Worm (Caenorhabditis elegans) whole organism, late embryonic: Measurements from ENCODE around the gene csn-6.

Experiments
- T23F11.4 ChIP-seq: fragments of 200-800 bp; sonication (Bioruptor generic); optimal IDR thresholded peaks from 2 replicates; lab custom pipeline; 2018; ENCODE audit warnings: mild to moderate bottlenecking, missing genetic modification characterization, missing compliant biosample characterization
- Y22D7AL.16 ChIP-seq: sonication (generic microtip); optimal IDR thresholded peaks from 2 replicates; lab custom pipeline; 2016; ENCODE audit warnings: missing genetic modification characterization, missing compliant biosample characterization
- ceh-14 ChIP-seq: sonication (generic microtip); optimal IDR thresholded peaks from 2 replicates; lab custom pipeline; 2016; ENCODE audit warnings: missing genotype, missing genetic modification characterization, missing compliant biosample characterization
- ceh-19 ChIP-seq: fragments of 200-800 bp; sonication (Bioruptor generic); optimal IDR thresholded peaks from 2 replicates; lab custom pipeline; 2018; ENCODE audit warnings: mild to moderate bottlenecking, missing genetic modification characterization, missing compliant biosample characterization
- ceh-22 ChIP-seq: sonication (generic microtip); optimal IDR thresholded peaks from 2 replicates; lab custom pipeline; 2017; ENCODE audit warnings: missing biosample characterization, missing genetic modification characterization
- ceh-31 ChIP-seq: sonication (generic microtip); optimal IDR thresholded peaks from 2 replicates; lab custom pipeline; 2016; ENCODE audit warnings: missing genetic modification characterization, missing compliant biosample characterization
- ceh-45 ChIP-seq: fragments of 200-800 bp; sonication (Bioruptor generic); IDR thresholded peaks from 2 replicates; pipeline ENCODE4 v1.3.6; 2022; ENCODE audit warnings: missing genetic modification reagents, missing genetic modification characterization, missing compliant biosample characterization
- ceh-48 ChIP-seq: sonication (generic microtip); optimal IDR thresholded peaks from 2 replicates; lab custom pipeline; 2016; ENCODE audit warnings: missing genetic modification characterization, inconsistent platforms, missing compliant biosample characterization
- ceh-6 ChIP-seq: fragments of 200-800 bp; sonication (Bioruptor generic); optimal IDR thresholded peaks from 2 replicates; lab custom pipeline; 2018; ENCODE audit warnings: mild to moderate bottlenecking, missing genetic modification characterization, missing compliant biosample characterization
- dve-1 ChIP-seq: sonication (generic microtip); optimal IDR thresholded peaks from 2 replicates; lab custom pipeline; 2017; ENCODE audit warnings: antibody characterized with exemption, mild to moderate bottlenecking, missing genetic modification characterization, missing compliant biosample characterization
- elt-2 ChIP-seq: sonication (generic microtip); optimal IDR thresholded peaks from 2 replicates; lab custom pipeline; 2016; ENCODE audit warnings: missing genetic modification reagents, missing genetic modification characterization, missing compliant biosample characterization
- elt-4 ChIP-seq: sonication (generic microtip); optimal IDR thresholded peaks from 2 replicates; lab custom pipeline; 2016; ENCODE audit warnings: missing genetic modification characterization, missing compliant biosample characterization
- ets-4 ChIP-seq: sonication (generic microtip); optimal IDR thresholded peaks from 2 replicates; lab custom pipeline; 2016; ENCODE audit warnings: missing genetic modification characterization, missing compliant biosample characterization
- eyg-1 ChIP-seq: sonication (generic microtip); optimal IDR thresholded peaks from 2 replicates; lab custom pipeline; 2016; ENCODE audit warnings: missing genotype, missing genetic modification characterization, missing compliant biosample characterization
- fkh-6 ChIP-seq: sonication (generic microtip); optimal IDR thresholded peaks from 2 replicates; lab custom pipeline; 2016; ENCODE audit warnings: missing genetic modification characterization, missing compliant biosample characterization
- hlh-15 ChIP-seq: sonication (generic microtip); optimal IDR thresholded peaks from 2 replicates; lab custom pipeline; 2016; ENCODE audit warnings: missing genetic modification characterization, missing compliant biosample characterization
- hlh-30 ChIP-seq: sonication (generic microtip); optimal IDR thresholded peaks from 2 replicates; lab custom pipeline; 2017; ENCODE audit warnings: antibody characterized with exemption, missing genetic modification characterization, missing compliant biosample characterization; ENCODE audit not compliant: insufficient read depth
- lim-6 ChIP-seq: sonication (generic microtip); optimal IDR thresholded peaks from 2 replicates; lab custom pipeline; 2016; ENCODE audit warnings: missing genetic modification characterization, missing compliant biosample characterization
- lin-11 ChIP-seq: fragments of 200-800 bp; sonication (Bioruptor generic); optimal IDR thresholded peaks from 2 replicates; lab custom pipeline; 2018; ENCODE audit warnings: mild to moderate bottlenecking, missing genetic modification characterization, missing compliant biosample characterization
- pag-3 ChIP-seq: sonication (generic microtip); optimal IDR thresholded peaks from 2 replicates; lab custom pipeline; 2016; ENCODE audit warnings: missing compliant biosample characterization, missing genetic modification characterization, borderline replicate concordance
- pat-9 ChIP-seq: fragments of 200-800 bp; sonication (Bioruptor generic); optimal IDR thresholded peaks from 2 replicates; lab custom pipeline; 2018; ENCODE audit warnings: mild to moderate bottlenecking, missing genetic modification characterization, moderate library complexity, missing compliant biosample characterization
- pax-1 ChIP-seq: fragments of 150-350 bp; optimal IDR thresholded peaks from 2 replicates; lab custom pipeline; 2014; ENCODE audit warnings: missing biosample characterization, missing genetic modification characterization
- pqm-1 ChIP-seq: sonication (generic microtip); optimal IDR thresholded peaks from 2 replicates; lab custom pipeline; 2016; ENCODE audit warnings: missing genetic modification characterization, missing compliant biosample characterization
- pros-1 ChIP-seq: fragments of 150-350 bp; optimal IDR thresholded peaks from 2 replicates; lab custom pipeline; 2014; ENCODE audit warnings: missing biosample characterization, missing genetic modification reagents, missing genetic modification characterization
- sdc-2 ChIP-seq: sonication (generic microtip); optimal IDR thresholded peaks from 2 replicates; lab custom pipeline; 2016; ENCODE audit warnings: missing genotype, missing genetic modification characterization, missing compliant biosample characterization
- tbx-2 ChIP-seq: sonication (generic microtip); optimal IDR thresholded peaks from 2 replicates; lab custom pipeline; 2016; ENCODE audit warnings: missing genetic modification characterization, missing compliant biosample characterization
- unc-55 ChIP-seq: sonication (generic microtip); optimal IDR thresholded peaks from 2 replicates; lab custom pipeline; 2017; ENCODE audit warnings: missing biosample characterization, missing genetic modification reagents, missing genetic modification characterization

The csn-6 gene

DNA sequence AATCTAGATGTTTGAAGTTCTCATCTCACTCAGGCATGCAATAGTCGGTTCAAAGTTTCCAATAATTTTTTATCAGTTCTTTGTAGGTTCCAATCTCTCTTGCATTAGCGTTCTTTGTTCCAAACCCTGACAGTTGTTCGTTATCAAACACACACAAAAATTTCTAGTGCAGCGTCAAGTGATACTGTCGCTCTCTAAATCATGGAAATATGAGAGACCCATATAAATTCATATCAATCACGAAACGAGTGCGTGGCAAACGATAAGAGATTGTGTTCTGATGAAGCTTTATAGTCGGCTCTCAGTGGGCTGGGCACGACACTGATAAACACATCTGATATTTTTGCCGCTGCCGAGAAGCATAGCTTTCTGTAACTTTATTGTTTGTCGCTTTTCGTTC lies 13.6 kb downstream of the csn-6 start:
- TF ChIP-seq elt-2 (tag; lab: Kevin White, UChicago) = peak; percentile 87
- no peak for TF ChIP-seq hlh-30 (tag; lab: Kevin White, UChicago)

- TF ChIP-seq T23F11.4 = no peak
- no peak for TF ChIP-seq pag-3 (tag; lab: Kevin White, UChicago)
- TF ChIP-seq, all 69 proteins: peak for 0
Measured at ce11 chrIV:13315344-13315743, 14.7 kb downstream of the csn-6 start, which contains the start of gene fat-1. Gene fat-1, plus strand, starts transcription at chrIV:13315644.

DNA sequence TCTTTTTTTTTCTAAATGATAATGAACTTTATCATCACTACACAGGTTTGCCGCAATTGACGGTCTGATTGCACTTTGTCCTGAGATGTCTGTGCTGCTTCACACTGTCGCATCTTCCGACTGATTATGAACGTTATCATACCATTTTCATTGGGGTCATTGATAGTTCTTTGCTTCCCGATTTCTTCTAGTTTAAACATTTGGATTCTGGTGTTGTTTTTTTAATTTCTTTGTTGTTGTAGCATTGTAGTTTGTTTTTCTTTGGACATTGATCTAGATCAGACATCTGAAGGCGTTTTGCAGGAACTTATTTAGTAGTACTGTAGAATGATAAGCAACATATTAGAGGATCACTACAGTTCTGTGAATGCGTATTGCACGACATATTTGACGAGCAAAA lies 18.1 kb downstream of the csn-6 start:
- TF ChIP-seq Y22D7AL.16 (no peak), ets-4 (tag; lab: Kevin White, UChicago) (no peak), sdc-2 (tag; lab: Kevin White, UChicago) (no peak), ceh-19 (no peak), elt-2 (tag; lab: Kevin White, UChicago) (peak; percentile 77)

- TF ChIP-seq fkh-6 (tag; lab: Kevin White, UChicago) (no peak), ceh-31 (tag; lab: Kevin White, UChicago) (no peak)
Measured at ce11 chrIV:13319886-13320650, 19.4 kb downstream of the csn-6 start.

ce11 chrIV:13322429-13322828 lies 21.8 kb downstream of the csn-6 start:
- no peak for TF ChIP-seq ceh-14 (tag; lab: Kevin White, UChicago)
- TF ChIP-seq ceh-31 (tag; lab: Kevin White, UChicago) = no peak
- no peak for TF ChIP-seq lin-11 (tag; lab: Kevin White, UChicago)
- no peak for TF ChIP-seq pat-9 (tag; lab: Kevin White, UChicago)
- TF ChIP-seq pros-1 (tag; lab: Kevin White, UChicago) = no peak
- no peak for TF ChIP-seq ceh-48 (tag; lab: Kevin White, UChicago)
- TF ChIP-seq eyg-1 (tag; lab: Kevin White, UChicago) = no peak
- TF ChIP-seq pax-1 (tag; lab: Kevin White, UChicago) = no peak
- TF ChIP-seq, all 69 proteins: peak for 0

- TF ChIP-seq eyg-1 (tag; lab: Kevin White, UChicago) = no peak
- TF ChIP-seq ceh-45 = no peak
- no peak for TF ChIP-seq lim-6 (tag; lab: Kevin White, UChicago)
- no peak for TF ChIP-seq tbx-2 (tag; lab: Kevin White, UChicago)
- TF ChIP-seq ceh-6 (GFP tag; lab: Kevin White, UChicago) = no peak
- no peak for TF ChIP-seq ceh-14 (tag; lab: Kevin White, UChicago)
- no peak for TF ChIP-seq hlh-15 (tag; lab: Kevin White, UChicago)
- TF ChIP-seq elt-2 (tag; lab: Kevin White, UChicago) = no peak
- TF ChIP-seq dve-1 (tag; lab: Kevin White, UChicago) = no peak
- no peak for TF ChIP-seq ceh-31 (tag; lab: Kevin White, UChicago)
- TF ChIP-seq unc-55 = no peak
- TF ChIP-seq ceh-22 (tag; lab: Kevin White, UChicago) = no peak
- TF ChIP-seq elt-4 (tag; lab: Kevin White, UChicago) = no peak
- no peak for TF ChIP-seq sdc-2 (tag; lab: Kevin White, UChicago)
Measured at ce11 chrIV:13323823-13324359, 23.3 kb downstream of the csn-6 start, which contains the start of gene fat-2. Gene fat-2, plus strand, starts transcription at chrIV:13323873.

DNA sequence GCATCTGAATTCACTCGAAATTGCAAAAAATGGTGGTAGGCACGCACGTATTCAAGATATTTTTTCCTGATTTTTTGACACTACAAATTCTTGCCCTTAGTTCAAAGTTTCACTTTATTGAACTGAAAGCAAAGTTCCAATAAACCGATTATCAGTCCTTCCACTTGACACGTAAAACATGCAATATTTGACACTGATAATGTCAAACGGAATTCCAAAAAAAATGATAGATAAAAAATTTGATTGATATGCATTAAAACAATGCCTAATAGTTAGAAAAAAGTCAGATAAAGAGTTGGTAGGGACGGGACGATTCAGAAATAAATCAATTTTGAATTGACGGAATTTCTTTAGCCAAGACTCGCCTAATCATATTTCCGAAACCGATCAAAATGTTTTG lies 26.4 kb downstream of the csn-6 start:
- TF ChIP-seq pqm-1 (tag; lab: Kevin White, UChicago) (no peak), elt-2 (tag; lab: Kevin White, UChicago) (peak; percentile 50)
